Worm (Caenorhabditis elegans): ENCODE measurements around the gene pstk-1.

pstk-1 gene

ce11 chrIII:12424663-12425062 lies 41.7 kb upstream of the pstk-1 start:
- TF ChIP-seq mep-1 (tag; optimal IDR thresholded peaks at IDR 0.05), result peak; percentile 28
- no peak for TF ChIP-seq lin-29 (GFP tag; IDR thresholded peaks at IDR 0.05)

ce11 chrIII:12425846-12426405 lies 40.5 kb upstream of the pstk-1 start:
- peak; percentile 2 for TF ChIP-seq nhr-28 (tag; optimal IDR thresholded peaks at IDR 0.05)
- peak; percentile 60 for TF ChIP-seq ztf-7 (tag; optimal IDR thresholded peaks at IDR 0.05)
- peak; percentile 67 for TF ChIP-seq mep-1 (tag; optimal IDR thresholded peaks at IDR 0.05)
- TF ChIP-seq zip-11 (GFP tag; IDR thresholded peaks at IDR 0.05), result no peak
- TF ChIP-seq unc-39 (tag; optimal IDR thresholded peaks at IDR 0.05), result no peak
- peak; percentile 91 for TF ChIP-seq aha-1 (tag)

- TF ChIP-seq unc-130 (GFP tag; optimal IDR thresholded peaks at IDR 0.05) (peak; percentile 17), lin-38 (GFP tag; IDR thresholded peaks at IDR 0.05) (peak; percentile 53; the same call in 1 of the 2 replicates), F49E8.2 (tag; optimal IDR thresholded peaks at IDR 0.05; ENCODE audit: borderline replicate concordance) (peak; percentile 61), Y75B8A.6 (GFP tag; IDR thresholded peaks at IDR 0.05) (no peak)
These were observed 39.9 kb upstream of the pstk-1 start, which contains the start of gene pie-1 for ce11 chrIII:12426558-12426957. pie-1 (plus strand) TSS chrIII:12426893.

- TF ChIP-seq mep-1 (tag; optimal IDR thresholded peaks at IDR 0.05) (peak; percentile 32), aha-1 (tag) (peak; percentile 72), arid-1 (GFP tag; conservative IDR thresholded peaks at IDR 0.05) (no peak)
These were observed 38.7 kb upstream of the pstk-1 start for ce11 chrIII:12427527-12428263.

- TF ChIP-seq gei-8 (GFP tag; optimal IDR thresholded peaks at IDR 0.05) (no peak), ceh-44 (GFP tag; IDR thresholded peaks at IDR 0.05) (no peak), aha-1 (tag) (peak; percentile 65)
These were observed 38.2 kb upstream of the pstk-1 start for ce11 chrIII:12428264-12428627.

- no peak for TF ChIP-seq Y105C5A.15 (GFP tag; IDR thresholded peaks at IDR 0.05)
- 0 out of 2 replicates have a peak, but pooled peaks have one; percentile 42 for TF ChIP-seq lin-1 (GFP tag; IDR thresholded peaks at IDR 0.05)
- peak; percentile 47; the same call in 1 of the 2 replicates for TF ChIP-seq snpc-1.2 (GFP tag; IDR thresholded peaks at IDR 0.05)
- TF ChIP-seq lin-15B (tag; optimal IDR thresholded peaks at IDR 0.05), result no peak
- TF ChIP-seq jun-1 (tag; optimal IDR thresholded peaks at IDR 0.05), result no peak
- no peak for TF ChIP-seq nhr-41 (GFP tag; IDR thresholded peaks at IDR 0.05)
- no peak for TF ChIP-seq zfp-2 (tag; optimal IDR thresholded peaks at IDR 0.05)
- TF ChIP-seq aha-1 (tag), result peak; percentile 14
- TF ChIP-seq lin-38 (GFP tag; IDR thresholded peaks at IDR 0.05), result peak; percentile 46
- TF ChIP-seq nhr-10 (tag; optimal IDR thresholded peaks at IDR 0.05), result no peak
- TF ChIP-seq nhr-237 (tag; optimal IDR thresholded peaks at IDR 0.05), result no peak
- 0 out of 2 replicates have a peak, but pooled peaks have one; percentile 43 for TF ChIP-seq arid-1 (GFP tag; conservative IDR thresholded peaks at IDR 0.05)
- peak; percentile 51 for TF ChIP-seq F49E8.2 (tag; optimal IDR thresholded peaks at IDR 0.05; ENCODE audit: borderline replicate concordance)
- TF ChIP-seq zag-1 (tag; optimal IDR thresholded peaks at IDR 0.05), result no peak
These were observed 37.5 kb upstream of the pstk-1 start for ce11 chrIII:12428799-12429351.

ce11 chrIII:12429579-12430084 lies 36.8 kb upstream of the pstk-1 start, which contains the start of gene snr-6:
snr-6 (minus strand) TSS chrIII:12429629.
- TF ChIP-seq D1046.2 (GFP tag; IDR thresholded peaks at IDR 0.05) (no peak), daf-8 (GFP tag; IDR thresholded peaks at IDR 0.05) (no peak), lin-13 (GFP tag; optimal IDR thresholded peaks at IDR 0.05) (peak; percentile 33), ces-1 (GFP tag; optimal IDR thresholded peaks at IDR 0.05) (no peak), mdt-29 (GFP tag; IDR thresholded peaks at IDR 0.05) (no peak), nhr-77 (tag; optimal IDR thresholded peaks at IDR 0.05) (peak; percentile 60), lim-7 (GFP tag; IDR thresholded peaks at IDR 0.05) (no peak), T20F7.1 (GFP tag; optimal IDR thresholded peaks at IDR 0.05) (no peak), spr-1 (tag; optimal IDR thresholded peaks at IDR 0.05) (no peak), nhr-76 (tag; optimal IDR thresholded peaks at IDR 0.05) (no peak), lin-15B (tag; optimal IDR thresholded peaks at IDR 0.05) (no peak), fos-1 (tag; optimal IDR thresholded peaks at IDR 0.05) (no peak), pqm-1 (tag; optimal IDR thresholded peaks at IDR 0.05) (no peak), nhr-6 (tag; optimal IDR thresholded peaks at IDR 0.05) (peak; percentile 69), madf-9 (GFP tag; conservative IDR thresholded peaks at IDR 0.05) (no peak), tag-97 (GFP tag; IDR thresholded peaks at IDR 0.05) (no peak), snpc-1.2 (GFP tag; IDR thresholded peaks at IDR 0.05) (no peak)
